Fruit fly (Drosophila melanogaster) whole organism, adult: Measurements from ENCODE around the gene CG17321.

Source experiments
- CG11617 ChIP-seq: fragments of 200-800 bp; sonication (Bioruptor generic); optimal IDR thresholded peaks from 2 replicates; lab custom pipeline; 2017; ENCODE audit warnings: mild to moderate bottlenecking, missing biosample characterization, missing genetic modification reagents, missing genetic modification characterization
- CG14711 ChIP-seq: fragments of 200-800 bp; sonication (Bioruptor generic); optimal IDR thresholded peaks from 2 replicates; lab custom pipeline; 2018; ENCODE audit warnings: missing biosample characterization, mild to moderate bottlenecking, missing genetic modification characterization, moderate library complexity
- CG7101 ChIP-seq: fragments of 200-800 bp; sonication (Bioruptor generic); optimal IDR thresholded peaks from 2 replicates; lab custom pipeline; 2018; ENCODE audit warnings: missing biosample characterization, mild to moderate bottlenecking, missing genetic modification characterization, moderate library complexity
- Clk ChIP-seq: fragments of 200-800 bp; sonication (Bioruptor generic); optimal IDR thresholded peaks from 2 replicates; lab custom pipeline; 2017; ENCODE audit warnings: missing biosample characterization, missing genetic modification characterization
- Crg-1 ChIP-seq: fragments of 200-800 bp; sonication (Bioruptor generic); optimal IDR thresholded peaks from 2 replicates; lab custom pipeline; 2016; ENCODE audit warnings: missing biosample characterization, missing genetic modification characterization
- bab1 ChIP-seq: fragments of 200-800 bp; sonication (Bioruptor generic); optimal IDR thresholded peaks from 3 replicates; lab custom pipeline; 2019; ENCODE audit warnings: missing biosample characterization, mild to moderate bottlenecking, missing genetic modification characterization, moderate library complexity
- cic ChIP-seq: fragments of 200-800 bp; sonication (Bioruptor generic); optimal IDR thresholded peaks from 2 replicates; lab custom pipeline; 2017; ENCODE audit warnings: missing biosample characterization, mild to moderate bottlenecking, missing genetic modification characterization, moderate library complexity
- cnc ChIP-seq, 2 experiments: fragments of >200 bp; optimal IDR thresholded peaks; 2 replicates each; lab custom pipeline; 2017
- kay ChIP-seq: fragments of 200-800 bp; sonication (Bioruptor generic); peaks from one replicate; lab custom pipeline; 2016; ENCODE audit warnings: missing biosample characterization, missing genetic modification characterization, borderline replicate concordance
- toe ChIP-seq: fragments of 200-800 bp; sonication (Bioruptor generic); optimal IDR thresholded peaks from 2 replicates; lab custom pipeline; 2016; ENCODE audit warnings: missing biosample characterization, missing genetic modification characterization

DNA sequence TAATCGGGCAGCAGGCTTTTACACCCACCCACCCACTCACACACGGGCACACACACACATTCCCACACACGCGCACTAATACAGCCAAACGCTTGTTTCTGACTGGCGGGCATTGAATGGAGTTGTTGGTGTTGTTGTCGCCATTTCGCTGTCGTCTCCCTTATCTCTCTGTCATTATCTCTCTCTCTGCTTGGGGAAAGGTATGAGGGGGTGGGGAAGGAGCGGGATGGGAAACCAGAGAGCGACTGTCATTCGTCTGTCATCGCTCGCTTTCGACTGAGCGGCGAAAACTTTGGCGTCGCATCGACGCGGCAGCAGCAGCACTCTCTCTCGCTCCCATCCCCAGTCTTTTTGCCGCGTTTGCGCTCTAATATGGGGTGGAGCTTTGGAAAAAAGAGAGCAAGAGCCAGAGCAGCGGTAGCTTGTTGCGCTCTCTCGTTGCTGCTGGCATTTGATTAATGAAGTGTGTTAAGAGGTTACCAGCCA, 49.0 kb upstream of the CG17321 start:
- no peak for TF ChIP-seq CG14711 (tag; lab: Kevin White, UChicago)
- no peak for TF ChIP-seq cnc (optimal IDR thresholded peaks at IDR 0.05; lab: Kevin White, UChicago)
- TF ChIP-seq Crg-1 (GFP tag; lab: Kevin White, UChicago): no peak
- no peak for TF ChIP-seq kay (GFP tag; lab: Kevin White, UChicago)
- TF ChIP-seq cic (GFP tag; lab: Kevin White, UChicago): no peak
- no peak for TF ChIP-seq bab1 (GFP tag; lab: Kevin White, UChicago)
- no peak for TF ChIP-seq CG11617 (GFP tag; lab: Kevin White, UChicago)
- no peak for TF ChIP-seq toe (GFP tag; lab: Kevin White, UChicago)
- TF ChIP-seq CG7101 (tag; lab: Kevin White, UChicago): no peak
- no peak for TF ChIP-seq Clk (GFP tag; lab: Kevin White, UChicago)
